Fruit fly (Drosophila melanogaster) whole organism, embryonic: Measurements from ENCODE around the gene plx.

ENCODE experiments used
- ATbp ChIP-seq: fragments of 200-800 bp; sonication (Bioruptor generic); optimal IDR thresholded peaks from 2 replicates; lab custom pipeline; 2017; ENCODE audit warnings: missing biosample characterization, mild to moderate bottlenecking, missing genetic modification characterization, missing genetic modification reagents
- Awh ChIP-seq: fragments of 200-800 bp; sonication (Bioruptor generic); IDR thresholded peaks from 2 replicates; pipeline ENCODE4, ENCODE4 v1.3.6; 2022; ENCODE audit warnings: missing biosample characterization, missing genetic modification characterization
- B-H2 ChIP-seq: fragments of 200-800 bp; sonication (Bioruptor generic); optimal IDR thresholded peaks from 2 replicates; lab custom pipeline; 2018; ENCODE audit warnings: missing biosample characterization, mild to moderate bottlenecking, missing genetic modification characterization
- Bdp1 ChIP-seq: fragments of 200-800 bp; sonication (Bioruptor generic); optimal IDR thresholded peaks from 3 replicates; lab custom pipeline; 2016; ENCODE audit warnings: missing biosample characterization, missing genetic modification characterization
- CG1024 ChIP-seq: fragments of 200-800 bp; sonication (Bioruptor generic); IDR thresholded peaks from 2 replicates; pipeline ENCODE4 v1.3.6; 2022; ENCODE audit warnings: missing biosample characterization, missing genetic modification characterization
- CG14667 ChIP-seq: fragments of 200-800 bp; sonication (Bioruptor generic); IDR thresholded peaks from 2 replicates; pipeline ENCODE4 v1.3.6; 2022; ENCODE audit warnings: missing biosample characterization, missing genetic modification characterization
- CG14965 ChIP-seq: fragments of 200-800 bp; sonication (Bioruptor generic); optimal IDR thresholded peaks from 2 replicates; lab custom pipeline; 2016; ENCODE audit warnings: missing biosample characterization, missing genetic modification characterization, borderline replicate concordance
- CG15011 ChIP-seq: fragments of 200-800 bp; sonication (Bioruptor generic); optimal IDR thresholded peaks from 3 replicates; lab custom pipeline; 2018; ENCODE audit warnings: missing biosample characterization, mild to moderate bottlenecking, missing genetic modification characterization
- CG1529 ChIP-seq: fragments of 200-800 bp; sonication (Bioruptor generic); optimal IDR thresholded peaks from 3 replicates; lab custom pipeline; 2018; ENCODE audit warnings: missing biosample characterization, missing genetic modification characterization
- CG17912 ChIP-seq: fragments of 200-800 bp; sonication (Bioruptor generic); optimal IDR thresholded peaks from 2 replicates; lab custom pipeline; 2018; ENCODE audit warnings: missing biosample characterization, mild to moderate bottlenecking, missing genetic modification characterization
- CG18764 ChIP-seq: fragments of 200-800 bp; sonication (Bioruptor generic); optimal IDR thresholded peaks from 3 replicates; lab custom pipeline; 2016; ENCODE audit warnings: missing biosample characterization, missing genetic modification characterization
- CG2116 ChIP-seq: fragments of 200-800 bp; sonication (Bioruptor generic); optimal IDR thresholded peaks from 3 replicates; lab custom pipeline; 2018; ENCODE audit warnings: missing biosample characterization, mild to moderate bottlenecking, missing genetic modification characterization
- CG2129 ChIP-seq: fragments of 200-800 bp; sonication (Bioruptor generic); IDR thresholded peaks from 2 replicates; pipeline ENCODE4 v1.3.6; 2022; ENCODE audit warnings: missing biosample characterization, missing genetic modification characterization; ENCODE audit not compliant: partially characterized antibody
- CG2202 ChIP-seq: fragments of 200-800 bp; sonication (Bioruptor generic); optimal IDR thresholded peaks from 2 replicates; lab custom pipeline; 2018; ENCODE audit warnings: missing biosample characterization, mild to moderate bottlenecking, missing genetic modification characterization
- CG31441 ChIP-seq: fragments of 200-800 bp; sonication (Bioruptor generic); IDR thresholded peaks from 2 replicates; pipeline ENCODE4 v1.3.6; 2022; ENCODE audit warnings: missing biosample characterization, missing genetic modification characterization
- CG33557 ChIP-seq: fragments of 200-800 bp; sonication (Bioruptor generic); optimal IDR thresholded peaks from 2 replicates; lab custom pipeline; 2019; ENCODE audit warnings: missing biosample characterization, mild to moderate bottlenecking, missing genetic modification characterization, moderate library complexity
- CG4617 ChIP-seq: fragments of 200-800 bp; sonication (Bioruptor generic); optimal IDR thresholded peaks from 3 replicates; lab custom pipeline; 2016; ENCODE audit warnings: missing biosample characterization, missing genetic modification characterization, borderline replicate concordance
- CG5180 ChIP-seq: fragments of 200-800 bp; sonication (Bioruptor generic); optimal IDR thresholded peaks from 3 replicates; lab custom pipeline; 2017; ENCODE audit warnings: missing biosample characterization, missing genetic modification characterization, mild to moderate bottlenecking, moderate library complexity, missing genetic modification reagents
- CG5245 ChIP-seq: fragments of 200-800 bp; sonication (Bioruptor generic); optimal IDR thresholded peaks from 3 replicates; lab custom pipeline; 2016; ENCODE audit warnings: missing biosample characterization, missing genetic modification characterization
- CG6175 ChIP-seq: fragments of 200-800 bp; sonication (Bioruptor generic); IDR thresholded peaks from 3 replicates; pipeline ENCODE4 v1.3.6; 2022; ENCODE audit warnings: missing biosample characterization, missing genetic modification characterization
- CG8281 ChIP-seq: fragments of 200-800 bp; sonication (Bioruptor generic); optimal IDR thresholded peaks from 2 replicates; lab custom pipeline; 2018; ENCODE audit warnings: missing biosample characterization, mild to moderate bottlenecking, missing genetic modification characterization, moderate library complexity
- CG8924 ChIP-seq: fragments of 200-800 bp; optimal IDR thresholded peaks from 3 replicates; lab custom pipeline; 2019; ENCODE audit warnings: missing biosample characterization, mild to moderate bottlenecking, missing genetic modification characterization, moderate library complexity
- CG9797 ChIP-seq: fragments of 200-800 bp; sonication (Bioruptor generic); optimal IDR thresholded peaks from 3 replicates; lab custom pipeline; 2018; ENCODE audit warnings: missing biosample characterization, mild to moderate bottlenecking, missing genetic modification characterization
- ERR ChIP-seq: fragments of 200-800 bp; sonication (Bioruptor generic); optimal IDR thresholded peaks from 2 replicates; lab custom pipeline; 2016; ENCODE audit warnings: missing biosample characterization, missing genetic modification characterization
- Fer3 ChIP-seq: fragments of 200-800 bp; sonication (Bioruptor generic); optimal IDR thresholded peaks from 2 replicates; lab custom pipeline; 2018; ENCODE audit warnings: missing biosample characterization, mild to moderate bottlenecking, missing genetic modification characterization, moderate library complexity
- MESR4 ChIP-seq: fragments of 200-800 bp; sonication (Bioruptor generic); optimal IDR thresholded peaks from 2 replicates; lab custom pipeline; 2018; ENCODE audit warnings: missing biosample characterization, mild to moderate bottlenecking, missing genetic modification characterization, moderate library complexity
- Max ChIP-seq: fragments of 200-800 bp; sonication (Bioruptor generic); optimal IDR thresholded peaks from 2 replicates; lab custom pipeline; 2016; ENCODE audit warnings: missing biosample characterization, mild to moderate bottlenecking, missing genetic modification characterization
- NK7.1 ChIP-seq: fragments of 200-800 bp; sonication (Bioruptor generic); optimal IDR thresholded peaks from 3 replicates; lab custom pipeline; 2016; ENCODE audit warnings: missing biosample characterization, missing genetic modification characterization
- Xbp1 ChIP-seq: fragments of 200-800 bp; sonication (Bioruptor generic); optimal IDR thresholded peaks from 3 replicates; lab custom pipeline; 2016; ENCODE audit warnings: missing biosample characterization, mild to moderate bottlenecking, missing genetic modification characterization
- Xrp1 ChIP-seq: fragments of 200-800 bp; sonication (Bioruptor generic); IDR thresholded peaks from 2 replicates; pipeline ENCODE4 v1.3.6; 2022; ENCODE audit warnings: missing biosample characterization, missing genetic modification characterization
- ap ChIP-seq: fragments of 200-800 bp; sonication (Bioruptor generic); IDR thresholded peaks from 2 replicates; pipeline ENCODE4 v1.3.6; 2022; ENCODE audit warnings: missing biosample characterization, missing genetic modification characterization
- danr ChIP-seq: fragments of 200-800 bp; sonication (Bioruptor generic); IDR thresholded peaks from 2 replicates; pipeline ENCODE4 v1.3.6; 2022; ENCODE audit warnings: missing biosample characterization, missing genetic modification characterization
- emc ChIP-seq: fragments of 200-800 bp; sonication (Bioruptor generic); optimal IDR thresholded peaks from 2 replicates; lab custom pipeline; 2016; ENCODE audit warnings: missing biosample characterization, missing genetic modification characterization
- ems ChIP-seq: fragments of 200-800 bp; sonication (Bioruptor generic); optimal IDR thresholded peaks from 3 replicates; lab custom pipeline; 2016; ENCODE audit warnings: missing biosample characterization, missing genetic modification characterization
- en ChIP-seq: fragments of 200-800 bp; sonication (Bioruptor generic); optimal IDR thresholded peaks from 2 replicates; lab custom pipeline; 2016; ENCODE audit warnings: missing biosample characterization, missing genetic modification characterization
- fd102C ChIP-seq: fragments of 200-800 bp; sonication (Bioruptor generic); optimal IDR thresholded peaks from 2 replicates; lab custom pipeline; 2018; ENCODE audit warnings: missing biosample characterization, mild to moderate bottlenecking, missing genetic modification characterization, moderate library complexity
- gcm ChIP-seq: fragments of 200-800 bp; sonication (Bioruptor generic); optimal IDR thresholded peaks from 2 replicates; lab custom pipeline; 2019; ENCODE audit warnings: missing biosample characterization, mild to moderate bottlenecking, missing genetic modification characterization, moderate library complexity
- gsb-n ChIP-seq: fragments of 200-800 bp; sonication (Bioruptor generic); optimal IDR thresholded peaks from 3 replicates; lab custom pipeline; 2018; ENCODE audit warnings: missing biosample characterization, mild to moderate bottlenecking, missing genetic modification characterization
- h ChIP-seq: fragments of >200 bp; optimal IDR thresholded peaks from 2 replicates; lab custom pipeline; 2017
- hb ChIP-seq: fragments of 200-800 bp; sonication (Bioruptor generic); IDR thresholded peaks from 3 replicates; pipeline ENCODE4 v1.3.6; 2022; ENCODE audit warnings: missing biosample characterization, missing genetic modification characterization; ENCODE audit not compliant: partially characterized antibody
- klu ChIP-seq: fragments of 200-800 bp; sonication (Bioruptor generic); IDR thresholded peaks from 2 replicates; pipeline ENCODE4 v1.3.6; 2022; ENCODE audit warnings: missing biosample characterization, missing genetic modification characterization
- lilli ChIP-seq: fragments of 200-800 bp; sonication (Bioruptor generic); optimal IDR thresholded peaks from 3 replicates; lab custom pipeline; 2016; ENCODE audit warnings: missing biosample characterization, missing genetic modification characterization
- nerfin-1 ChIP-seq: fragments of 200-800 bp; sonication (Bioruptor generic); optimal IDR thresholded peaks from 3 replicates; lab custom pipeline; 2019; ENCODE audit warnings: missing biosample characterization, mild to moderate bottlenecking, missing genetic modification characterization, moderate library complexity
- org-1 ChIP-seq: fragments of 200-800 bp; sonication (Bioruptor generic); optimal IDR thresholded peaks from 2 replicates; lab custom pipeline; 2017; ENCODE audit warnings: missing biosample characterization, missing genetic modification characterization
- pan ChIP-seq, 4 experiments: fragments of >200 bp in 3 of 4; fragments of 200-800 bp in 1 of 4; sonication (Bioruptor generic) in 1 of 4; optimal IDR thresholded peaks in 3 of 4; IDR thresholded peaks in 1 of 4; 2 replicates each; pipeline versions ENCODE4 v1.3.6 to Lab custom; 2017 to 2022; ENCODE audit warnings: missing biosample characterization in 2 of 4, missing genetic modification characterization in 2 of 4, mixed read lengths in 1 of 4
- phol ChIP-seq: fragments of 200-800 bp; sonication (Bioruptor generic); optimal IDR thresholded peaks from 3 replicates; lab custom pipeline; 2018; ENCODE audit warnings: missing biosample characterization, mild to moderate bottlenecking, missing genetic modification characterization, moderate library complexity
- rib ChIP-seq: fragments of 200-800 bp; sonication (Bioruptor generic); IDR thresholded peaks from 2 replicates; pipeline ENCODE4 v1.3.6; 2022; ENCODE audit warnings: missing biosample characterization, missing genetic modification characterization
- seq ChIP-seq: fragments of 200-800 bp; sonication (Bioruptor generic); IDR thresholded peaks from 2 replicates; pipeline ENCODE4 v1.3.6; 2022; ENCODE audit warnings: missing biosample characterization, missing genetic modification characterization
- vvl ChIP-seq: fragments of 200-800 bp; sonication (Bioruptor generic); IDR thresholded peaks from 2 replicates; pipeline ENCODE4 v1.3.6; 2022; ENCODE audit warnings: missing biosample characterization, missing genetic modification characterization

The plx gene

DNA sequence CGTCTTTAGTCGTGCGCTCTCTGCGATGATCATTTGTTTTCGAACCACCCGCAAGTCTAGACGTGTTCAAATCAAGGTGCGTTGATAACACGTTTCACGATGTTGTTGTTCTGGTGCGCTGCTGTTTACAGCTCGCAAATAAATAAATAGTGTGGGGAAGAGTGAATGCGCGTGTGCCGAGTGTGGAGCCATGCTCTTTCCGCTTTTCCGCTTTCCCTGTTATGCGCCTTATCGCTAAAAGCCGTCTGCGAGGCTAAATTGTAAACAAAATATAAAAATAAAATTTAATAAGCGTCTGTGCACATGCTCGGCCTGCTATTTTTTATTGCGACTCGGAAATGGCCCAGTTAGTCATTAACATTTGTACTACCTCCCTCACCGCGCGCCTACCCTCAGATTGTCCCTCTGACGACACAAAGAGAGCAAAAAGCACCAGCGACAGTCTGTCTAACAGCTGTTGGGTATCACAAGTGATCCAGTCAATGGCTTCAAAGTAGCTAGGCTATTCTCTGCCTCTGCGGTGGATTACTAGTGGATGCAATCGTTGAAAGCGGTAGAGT lies 12.9 kb upstream of the plx start (continued):
- TF ChIP-seq CG14667 (GFP tag; lab: Robert Waterston, UW) (no peak), Fer3 (tag; lab: Kevin White, UChicago) (peak; percentile 71), CG14965 (GFP tag; lab: Kevin White, UChicago) (peak; percentile 14), CG2129 (GFP tag; lab: Robert Waterston, UW) (no peak), CG1529 (GFP tag; lab: Kevin White, UChicago) (peak; percentile 87), danr (GFP tag; lab: Robert Waterston, UW) (no peak), CG4617 (GFP tag; lab: Kevin White, UChicago) (peak; percentile 25), h (lab: Kevin White, UChicago) (no peak), rib (peak; percentile 71), org-1 (GFP tag; lab: Kevin White, UChicago) (peak; percentile 83), ERR (GFP tag; lab: Kevin White, UChicago) (peak; percentile 37), CG6175 (no peak), CG5245 (GFP tag; lab: Kevin White, UChicago) (peak; percentile 9), vvl (GFP tag; lab: Robert Waterston, UW) (peak; percentile 72; the same call in 1 of the 2 replicates), MESR4 (peak; percentile 42), lilli (GFP tag; lab: Kevin White, UChicago) (peak; percentile 42), CG15011 (GFP tag; lab: Kevin White, UChicago) (peak; percentile 80), ATbp (peak; percentile 97), nerfin-1 (tag; lab: Kevin White, UChicago) (peak; percentile 80), CG2202 (tag; lab: Kevin White, UChicago) (peak; percentile 87), seq (peak; percentile 48; the same call in 1 of the 2 replicates), Bdp1 (GFP tag; lab: Kevin White, UChicago) (peak; percentile 23), CG33557 (GFP tag; lab: Kevin White, UChicago) (peak; percentile 89), CG9797 (GFP tag; lab: Kevin White, UChicago) (peak; percentile 30), Xrp1 (GFP tag; lab: Robert Waterston, UW) (peak; percentile 73), emc (GFP tag; lab: Kevin White, UChicago) (no peak), fd102C (peak; percentile 67), ems (GFP tag; lab: Kevin White, UChicago) (peak; percentile 56), CG18764 (GFP tag; lab: Kevin White, UChicago) (peak; percentile 74), NK7.1 (GFP tag; lab: Kevin White, UChicago) (peak; percentile 71), CG31441 (peak; percentile 64; the same call in 1 of the 2 replicates), CG1024 (GFP tag; lab: Robert Waterston, UW) (peak; percentile 52; the same call in 1 of the 2 replicates), CG17912 (GFP tag; lab: Kevin White, UChicago) (peak; percentile 93), gcm (GFP tag; lab: Kevin White, UChicago) (peak; percentile 91), hb (GFP tag; lab: Robert Waterston, UW) (no peak), CG2116 (GFP tag; lab: Kevin White, UChicago) (peak; percentile 67), CG8924 (peak; percentile 82), Awh (GFP tag; lab: Robert Waterston, UW) (peak; percentile 85; the same call in 1 of the 2 replicates), phol (no peak), CG5180 (GFP tag; lab: Kevin White, UChicago) (peak; percentile 83), CG8281 (tag; lab: Kevin White, UChicago) (peak; percentile 62), Max (GFP tag; lab: Kevin White, UChicago) (peak; percentile 78), pan (optimal IDR thresholded peaks at IDR 0.05; lab: Kevin White, UChicago) (no peak), pan (GFP tag; optimal IDR thresholded peaks at IDR 0.05 in 1 of 2, IDR thresholded peaks at IDR 0.05 in 1 of 2) (peak in 1 of 2 experiments; percentile 47), ap (peak; percentile 9; the same call in 1 of the 2 replicates), en (GFP tag; lab: Kevin White, UChicago) (peak; percentile 47), Xbp1 (peak; percentile 40), klu (GFP tag; lab: Robert Waterston, UW) (no peak), B-H2 (GFP tag; lab: Kevin White, UChicago) (peak; percentile 80), gsb-n (tag; lab: Kevin White, UChicago) (peak; percentile 84)
